Worm (Caenorhabditis elegans) whole organism, L2 larva: ENCODE data around the gene aldo-1.

ENCODE experiments used
- C34F6.9 ChIP-seq: fragments of 150-350 bp; optimal IDR thresholded peaks from 2 replicates; lab custom pipeline; 2014; ENCODE audit warnings: missing biosample characterization, missing genetic modification characterization
- F13H6.1 ChIP-seq: sonication (generic microtip); optimal IDR thresholded peaks from 2 replicates; lab custom pipeline; 2016; ENCODE audit warnings: missing genetic modification characterization, missing compliant biosample characterization
- R02D3.7 ChIP-seq: fragments of 150-350 bp; optimal IDR thresholded peaks from 2 replicates; lab custom pipeline; 2014; ENCODE audit warnings: missing biosample characterization, missing genetic modification characterization
- Y55F3AM.14 ChIP-seq: fragments of 200-800 bp; sonication (Bioruptor generic); optimal IDR thresholded peaks from 2 replicates; lab custom pipeline; 2018; ENCODE audit warnings: mild to moderate bottlenecking, missing genetic modification characterization, missing compliant biosample characterization
- ZK546.5 ChIP-seq: sonication (generic microtip); optimal IDR thresholded peaks from 2 replicates; lab custom pipeline; 2017; ENCODE audit warnings: missing biosample characterization, missing genetic modification characterization
- alr-1 ChIP-seq: fragments of 150-350 bp; optimal IDR thresholded peaks from 2 replicates; lab custom pipeline; 2014; ENCODE audit warnings: missing biosample characterization, missing genetic modification characterization
- aly-2 ChIP-seq: fragments of 150-350 bp; optimal IDR thresholded peaks from 2 replicates; lab custom pipeline; 2014; ENCODE audit warnings: missing biosample characterization, missing genetic modification characterization
- ama-1 ChIP-seq: fragments of 150-350 bp; optimal IDR thresholded peaks from 2 replicates; lab custom pipeline; 2018; ENCODE audit warnings: inconsistent platforms
- blmp-1 ChIP-seq: sonication (generic microtip); optimal IDR thresholded peaks from 2 replicates; lab custom pipeline; 2017; ENCODE audit warnings: missing genetic modification characterization, mild to moderate bottlenecking, missing compliant biosample characterization, antibody characterized with exemption, moderate library complexity; ENCODE audit not compliant: insufficient read depth
- ceh-16 ChIP-seq: fragments of 150-350 bp; optimal IDR thresholded peaks from 2 replicates; lab custom pipeline; 2014; ENCODE audit warnings: missing biosample characterization, missing genetic modification characterization
- ceh-82 ChIP-seq: fragments of 150-350 bp; optimal IDR thresholded peaks from 2 replicates; lab custom pipeline; 2014; ENCODE audit warnings: missing biosample characterization, missing genetic modification characterization
- crh-2 ChIP-seq: sonication (generic microtip); optimal IDR thresholded peaks from 2 replicates; lab custom pipeline; 2017; ENCODE audit warnings: missing biosample characterization, missing genetic modification characterization
- dmd-4 ChIP-seq: sonication (generic microtip); optimal IDR thresholded peaks from 2 replicates; lab custom pipeline; 2017; ENCODE audit warnings: missing biosample characterization, missing genetic modification characterization
- egl-27 ChIP-seq: sonication (generic microtip); optimal IDR thresholded peaks from 3 replicates; lab custom pipeline; 2017; ENCODE audit warnings: missing biosample characterization, missing genetic modification reagents, missing genetic modification characterization
- elt-1 ChIP-seq: fragments of 150-350 bp; optimal IDR thresholded peaks from 2 replicates; lab custom pipeline; 2014; ENCODE audit warnings: missing biosample characterization, missing genetic modification characterization
- elt-3 ChIP-seq: sonication (generic microtip); optimal IDR thresholded peaks from 2 replicates; lab custom pipeline; 2017; ENCODE audit warnings: missing biosample characterization, missing genetic modification characterization
- fos-1 ChIP-seq: fragments of 150-350 bp; optimal IDR thresholded peaks from 2 replicates; lab custom pipeline; 2014; ENCODE audit warnings: missing biosample characterization, missing genetic modification characterization
- gmeb-1 ChIP-seq: fragments of 150-350 bp; optimal IDR thresholded peaks from 2 replicates; lab custom pipeline; 2014; ENCODE audit warnings: missing biosample characterization, missing genetic modification characterization
- lin-11 ChIP-seq: fragments of 150-350 bp; sonication (generic microtip); optimal IDR thresholded peaks from 2 replicates; lab custom pipeline; 2014; ENCODE audit warnings: missing biosample characterization, missing genetic modification characterization, inconsistent platforms, mixed read lengths
- lin-13 ChIP-seq: fragments of 150-350 bp; optimal IDR thresholded peaks from 2 replicates; lab custom pipeline; 2014; ENCODE audit warnings: missing biosample characterization, missing genetic modification reagents, missing genetic modification characterization
- lin-39 ChIP-seq: fragments of 150-350 bp; optimal IDR thresholded peaks from 2 replicates; lab custom pipeline; 2014; ENCODE audit warnings: missing biosample characterization, missing genetic modification reagents, missing genetic modification characterization
- lsy-2 ChIP-seq, 2 experiments: fragments of 150-350 bp in 1 of 2; sonication (generic microtip) in 1 of 2; optimal IDR thresholded peaks; 2 replicates each; lab custom pipeline; 2014 to 2017; ENCODE audit warnings: missing biosample characterization in 2 of 2, missing genetic modification characterization in 2 of 2
- mab-5 ChIP-seq: fragments of 150-350 bp; optimal IDR thresholded peaks from 2 replicates; lab custom pipeline; 2014; ENCODE audit warnings: missing biosample characterization, missing genetic modification characterization
- mbf-1 ChIP-seq: sonication (generic microtip); optimal IDR thresholded peaks from 2 replicates; lab custom pipeline; 2017; ENCODE audit warnings: missing biosample characterization, missing genetic modification characterization
- mdl-1 ChIP-seq, 2 experiments: fragments of 150-350 bp in 1 of 2; sonication (generic microtip) in 1 of 2; optimal IDR thresholded peaks; 2 replicates each; lab custom pipeline; 2017; ENCODE audit warnings: missing biosample characterization in 2 of 2, missing genetic modification characterization in 2 of 2
- nhr-10 ChIP-seq: sonication (generic microtip); optimal IDR thresholded peaks from 2 replicates; lab custom pipeline; 2017; ENCODE audit warnings: missing biosample characterization, missing genetic modification characterization
- nhr-11 ChIP-seq: fragments of 150-350 bp; optimal IDR thresholded peaks from 2 replicates; lab custom pipeline; 2014; ENCODE audit warnings: missing biosample characterization, missing genetic modification characterization
- nhr-12 ChIP-seq: fragments of 150-350 bp; optimal IDR thresholded peaks from 2 replicates; lab custom pipeline; 2014; ENCODE audit warnings: missing biosample characterization, missing genetic modification characterization
- nhr-129 ChIP-seq: fragments of 150-350 bp; optimal IDR thresholded peaks from 2 replicates; lab custom pipeline; 2014; ENCODE audit warnings: missing biosample characterization, missing genetic modification characterization
- nhr-21 ChIP-seq: fragments of 150-350 bp; optimal IDR thresholded peaks from 2 replicates; lab custom pipeline; 2014; ENCODE audit warnings: missing biosample characterization, missing genetic modification characterization
- nhr-23 ChIP-seq: fragments of 150-350 bp; optimal IDR thresholded peaks from 2 replicates; lab custom pipeline; 2014; ENCODE audit warnings: missing biosample characterization, missing genetic modification reagents, missing genetic modification characterization
- nhr-237 ChIP-seq: fragments of 150-350 bp; optimal IDR thresholded peaks from 2 replicates; lab custom pipeline; 2014; ENCODE audit warnings: missing biosample characterization, missing genetic modification characterization
- nhr-25 ChIP-seq: fragments of 150-350 bp; sonication (generic microtip); optimal IDR thresholded peaks from 3 replicates; lab custom pipeline; 2014; ENCODE audit warnings: missing biosample characterization, missing genetic modification characterization
- nhr-6 ChIP-seq: fragments of 150-350 bp; optimal IDR thresholded peaks from 2 replicates; lab custom pipeline; 2014; ENCODE audit warnings: missing biosample characterization, missing genetic modification characterization
- nhr-77 ChIP-seq: fragments of 150-350 bp; optimal IDR thresholded peaks from 2 replicates; lab custom pipeline; 2014; ENCODE audit warnings: missing biosample characterization, missing genetic modification characterization
- peb-1 ChIP-seq: fragments of 150-350 bp; optimal IDR thresholded peaks from 2 replicates; lab custom pipeline; 2014; ENCODE audit warnings: missing biosample characterization, missing genetic modification characterization
- sem-4 ChIP-seq: fragments of 150-350 bp; optimal IDR thresholded peaks from 2 replicates; lab custom pipeline; 2014; ENCODE audit warnings: missing biosample characterization, missing genetic modification reagents, missing genetic modification characterization
- skn-1 ChIP-seq: sonication (generic microtip); optimal IDR thresholded peaks from 2 replicates; lab custom pipeline; 2017; ENCODE audit warnings: missing biosample characterization, missing genetic modification characterization
- sma-3 ChIP-seq: sonication (generic microtip); optimal IDR thresholded peaks from 2 replicates; lab custom pipeline; 2016; ENCODE audit warnings: missing genetic modification reagents, missing genetic modification characterization, missing compliant biosample characterization
- sma-9 ChIP-seq, 2 experiments: fragments of 150-350 bp in 1 of 2; sonication (generic microtip) in 1 of 2; optimal IDR thresholded peaks; 2 replicates each; lab custom pipeline; 2014 to 2016; ENCODE audit warnings: missing genetic modification characterization in 2 of 2, mild to moderate bottlenecking in 1 of 2, missing biosample characterization in 1 of 2, missing compliant biosample characterization in 1 of 2, missing genetic modification reagents in 1 of 2, moderate library complexity in 1 of 2
- snpc-4 ChIP-seq: fragments of 150-350 bp; optimal IDR thresholded peaks from 2 replicates; lab custom pipeline; 2014; ENCODE audit warnings: missing biosample characterization, missing genetic modification characterization
- unc-39 ChIP-seq: fragments of 150-350 bp; optimal IDR thresholded peaks from 2 replicates; lab custom pipeline; 2014; ENCODE audit warnings: missing biosample characterization, missing genetic modification characterization
- unc-55 ChIP-seq: fragments of 150-350 bp; sonication (generic microtip); optimal IDR thresholded peaks from 3 replicates; lab custom pipeline; 2014; ENCODE audit warnings: missing biosample characterization, missing genetic modification reagents, missing genetic modification characterization
- unc-62 ChIP-seq: fragments of 150-350 bp; optimal IDR thresholded peaks from 2 replicates; lab custom pipeline; 2014; ENCODE audit warnings: missing biosample characterization, missing genetic modification reagents, missing genetic modification characterization
- zag-1 ChIP-seq: fragments of 150-350 bp; optimal IDR thresholded peaks from 2 replicates; lab custom pipeline; 2014; ENCODE audit warnings: missing biosample characterization, missing genetic modification characterization
- ztf-1 ChIP-seq: fragments of 200-800 bp; sonication (Bioruptor generic); conservative IDR thresholded peaks from 2 replicates; pipeline ENCODE4 v1.3.6; 2022; ENCODE audit warnings: missing genetic modification characterization, missing compliant biosample characterization
- ztf-11 ChIP-seq: sonication (generic microtip); optimal IDR thresholded peaks from 2 replicates; lab custom pipeline; 2017; ENCODE audit warnings: missing biosample characterization, missing genetic modification characterization
- ztf-4 ChIP-seq: fragments of 150-350 bp; optimal IDR thresholded peaks from 2 replicates; lab custom pipeline; 2014; ENCODE audit warnings: missing biosample characterization, missing genetic modification characterization

Gene aldo-1

DNA sequence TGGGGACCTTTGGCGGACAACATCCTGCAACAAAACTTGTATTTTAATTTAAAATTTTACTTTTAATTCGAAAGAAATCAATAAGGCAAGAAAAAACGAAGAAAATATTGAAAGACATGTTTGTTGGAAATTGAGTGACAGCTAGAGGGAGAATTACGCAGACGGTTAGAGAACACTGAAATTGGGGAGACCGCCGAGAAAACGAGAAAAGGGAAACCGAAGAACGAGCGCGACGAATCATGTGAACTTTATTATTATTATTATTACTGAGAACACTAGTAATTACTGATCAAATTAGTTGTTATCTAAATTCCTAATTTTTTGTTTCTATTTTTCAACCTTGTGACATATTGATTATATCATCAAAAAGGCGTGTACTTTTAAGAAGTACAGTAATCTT, 15.8 kb downstream of the aldo-1 start, which contains the start of gene mmad-1:
Gene mmad-1, minus strand, starts transcription at position 24 of the 400 bp plus-strand sequence.
- TF ChIP-seq ama-1 (lab: Kevin White, UChicago): peak; percentile 26
- TF ChIP-seq ceh-16: no peak
- no peak for TF ChIP-seq mab-5 (tag; lab: Kevin White, UChicago)
- TF ChIP-seq ztf-11: no peak
- peak; percentile 59 for TF ChIP-seq nhr-129 (tag; lab: Kevin White, UChicago)
- TF ChIP-seq nhr-10 (tag; lab: Kevin White, UChicago): no peak
- TF ChIP-seq lin-39 (tag; lab: Kevin White, UChicago): no peak
- no peak for TF ChIP-seq ceh-82 (tag; lab: Kevin White, UChicago)
- TF ChIP-seq snpc-4 (tag; lab: Kevin White, UChicago): no peak
- no peak for TF ChIP-seq lin-13 (GFP tag; lab: Kevin White, UChicago)
- no peak for TF ChIP-seq elt-1
- no peak for TF ChIP-seq aly-2 (tag; lab: Kevin White, UChicago)
- TF ChIP-seq skn-1 (tag; lab: Kevin White, UChicago): no peak
- no peak for TF ChIP-seq elt-3
- peak; percentile 32 for TF ChIP-seq ztf-4 (tag; lab: Kevin White, UChicago)
- TF ChIP-seq sem-4 (tag; lab: Kevin White, UChicago): peak; percentile 16
- TF ChIP-seq R02D3.7: no peak
- TF ChIP-seq egl-27 (tag; lab: Kevin White, UChicago): no peak
- TF ChIP-seq lin-11 (tag; lab: Kevin White, UChicago): no peak
- no peak for TF ChIP-seq nhr-11
- no peak for TF ChIP-seq peb-1 (tag; lab: Kevin White, UChicago)
- no peak for TF ChIP-seq mdl-1 (tag; optimal IDR thresholded peaks at IDR 0.05; lab: Kevin White, UChicago)
- peak; percentile 59 for TF ChIP-seq sma-3
- no peak for TF ChIP-seq nhr-6 (tag; lab: Kevin White, UChicago)
- TF ChIP-seq nhr-77 (tag; lab: Kevin White, UChicago): no peak
- no peak for TF ChIP-seq zag-1 (tag; lab: Kevin White, UChicago)
- TF ChIP-seq F13H6.1 (tag; lab: Kevin White, UChicago): peak; percentile 33
- TF ChIP-seq C34F6.9 (tag; lab: Kevin White, UChicago): peak; percentile 69
- TF ChIP-seq ZK546.5: no peak
- peak; percentile 72 for TF ChIP-seq crh-2 (tag; lab: Kevin White, UChicago)
- no peak for TF ChIP-seq mbf-1
- peak; percentile 55 for TF ChIP-seq fos-1 (tag; lab: Kevin White, UChicago)
- no peak for TF ChIP-seq alr-1
- no peak for TF ChIP-seq ztf-1 (GFP tag; lab: Robert Waterston, UW)
- no peak for TF ChIP-seq nhr-12 (tag; lab: Kevin White, UChicago)
- TF ChIP-seq nhr-237: no peak
- no peak for TF ChIP-seq nhr-21 (tag; lab: Kevin White, UChicago)
- TF ChIP-seq dmd-4 (tag; lab: Kevin White, UChicago): no peak
- TF ChIP-seq sma-9 (GFP tag; optimal IDR thresholded peaks at IDR 0.05; lab: Kevin White, UChicago): peak; percentile 37
- no peak for TF ChIP-seq sma-9 (tag; optimal IDR thresholded peaks at IDR 0.05; lab: Kevin White, UChicago)
- TF ChIP-seq nhr-23: no peak
- TF ChIP-seq nhr-25 (tag; lab: Kevin White, UChicago): peak; percentile 43
- no peak for TF ChIP-seq unc-62
- peak; percentile 76 for TF ChIP-seq blmp-1 (tag; lab: Kevin White, UChicago)
- TF ChIP-seq Y55F3AM.14 (GFP tag; lab: Kevin White, UChicago): no peak
- peak; percentile 61 for TF ChIP-seq unc-55 (GFP tag; lab: Kevin White, UChicago)
- TF ChIP-seq gmeb-1 (tag; lab: Kevin White, UChicago): peak; percentile 22
- TF ChIP-seq unc-39: no peak
- TF ChIP-seq lsy-2 (tag; optimal IDR thresholded peaks at IDR 0.05; lab: Kevin White, UChicago): peak in 1 of 2 experiments; percentile 67
